Fruit fly (Drosophila melanogaster) whole organism, prepupa: ENCODE results near the gene Task6.

ENCODE experiments used
- CG10669 ChIP-seq: fragments of 200-800 bp; sonication (Bioruptor generic); optimal IDR thresholded peaks from 3 replicates; lab custom pipeline; 2018; ENCODE audit warnings: missing biosample characterization, mild to moderate bottlenecking, missing genetic modification characterization, moderate library complexity
- CG32006 ChIP-seq: fragments of 200-800 bp; sonication (Bioruptor generic); optimal IDR thresholded peaks from 3 replicates; lab custom pipeline; 2017; ENCODE audit warnings: missing biosample characterization, mild to moderate bottlenecking, missing genetic modification characterization
- CG6854 ChIP-seq: fragments of 200-800 bp; sonication (Bioruptor generic); optimal IDR thresholded peaks from 2 replicates; lab custom pipeline; 2017; ENCODE audit warnings: missing biosample characterization, mild to moderate bottlenecking, missing genetic modification characterization
- OdsH ChIP-seq: fragments of 200-800 bp; sonication (Bioruptor generic); optimal IDR thresholded peaks from 3 replicates; lab custom pipeline; 2016; ENCODE audit warnings: missing biosample characterization, missing genetic modification characterization

DNA sequence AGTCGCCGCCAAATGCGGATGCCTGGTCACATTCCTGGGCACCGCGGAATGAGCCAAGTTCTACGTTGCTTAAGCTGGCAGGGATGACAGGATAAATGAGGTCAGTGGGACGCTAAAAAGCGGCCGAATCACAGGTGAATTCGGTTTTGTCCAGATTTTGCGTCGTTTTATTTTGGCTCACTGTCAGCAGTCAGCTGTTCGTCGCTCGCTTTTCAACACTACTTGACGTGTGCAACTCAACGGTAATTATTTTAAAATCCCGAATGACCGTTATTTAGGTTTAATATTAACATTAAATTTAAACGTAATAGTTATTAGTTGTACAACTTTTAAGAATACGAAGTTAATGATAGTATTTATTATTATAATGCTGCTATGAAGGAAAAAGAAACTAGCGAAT lies 25.0 kb upstream of the Task6 start:
- TF ChIP-seq CG10669 (GFP tag; lab: Kevin White, UChicago), result no peak
- TF ChIP-seq OdsH, result no peak
- no peak for TF ChIP-seq CG6854
- no peak for TF ChIP-seq CG32006 (GFP tag; lab: Kevin White, UChicago)
